Worm (Caenorhabditis elegans): ENCODE data around the gene T03F7.7.

- TF ChIP-seq madf-8 (GFP tag; conservative IDR thresholded peaks at IDR 0.05): no peak
- no peak for TF ChIP-seq hlh-12 (tag; optimal IDR thresholded peaks at IDR 0.05)
- TF ChIP-seq attf-5 (GFP tag; optimal IDR thresholded peaks at IDR 0.05): no peak
- TF ChIP-seq nhr-90 (tag; optimal IDR thresholded peaks at IDR 0.05): no peak
- no peak for TF ChIP-seq snpc-4 (GFP tag; optimal IDR thresholded peaks at IDR 0.05)
- no peak for TF ChIP-seq snpc-4 (tag; optimal IDR thresholded peaks at IDR 0.05)
- TF ChIP-seq ceh-79 (tag; optimal IDR thresholded peaks at IDR 0.05): no peak
- no peak for TF ChIP-seq F37B4.10 (GFP tag; IDR thresholded peaks at IDR 0.05)
- no peak for TF ChIP-seq Y67H2A.10 (GFP tag; conservative IDR thresholded peaks at IDR 0.05)
These were observed 35.7 kb downstream of the T03F7.7 start, which contains the start of gene grl-7 for ce11 chrV:11346912-11347311.

All from whole organism, young adult.